Worm (Caenorhabditis elegans) whole organism, mixed stage, embryonic: ENCODE results near the gene vem-1.

ENCODE experiments used
- M03D4.4 ChIP-seq: sonication (generic microtip); optimal IDR thresholded peaks from 2 replicates; lab custom pipeline; 2017; ENCODE audit warnings: mild to moderate bottlenecking, missing genetic modification characterization, missing compliant biosample characterization
- bed-3 ChIP-seq: fragments of 200-800 bp; sonication (Bioruptor generic); optimal IDR thresholded peaks from 3 replicates; lab custom pipeline; 2018; ENCODE audit warnings: mild to moderate bottlenecking, missing genetic modification characterization, moderate library complexity, missing compliant biosample characterization
- blmp-1 ChIP-seq: fragments of 150-350 bp; optimal IDR thresholded peaks from 2 replicates; lab custom pipeline; 2014; ENCODE audit warnings: missing biosample characterization, missing genetic modification characterization
- ceh-39 ChIP-seq: fragments of 150-350 bp; optimal IDR thresholded peaks from 2 replicates; lab custom pipeline; 2014; ENCODE audit warnings: missing biosample characterization, missing genetic modification characterization
- ces-1 ChIP-seq: fragments of 150-350 bp; optimal IDR thresholded peaks from 2 replicates; lab custom pipeline; 2014; ENCODE audit warnings: missing biosample characterization, missing genetic modification reagents, missing genetic modification characterization
- drap-1 ChIP-seq: fragments of 200-800 bp; sonication (Bioruptor generic); optimal IDR thresholded peaks from 3 replicates; lab custom pipeline; 2018; ENCODE audit warnings: mild to moderate bottlenecking, missing genetic modification characterization, missing compliant biosample characterization
- elt-1 ChIP-seq: sonication (generic microtip); optimal IDR thresholded peaks from 2 replicates; lab custom pipeline; 2017; ENCODE audit warnings: missing genetic modification characterization, mild to moderate bottlenecking, missing compliant biosample characterization, antibody characterized with exemption, moderate library complexity, borderline replicate concordance; ENCODE audit not compliant: insufficient read depth
- elt-3 ChIP-seq: fragments of 150-350 bp; optimal IDR thresholded peaks from 2 replicates; lab custom pipeline; 2014; ENCODE audit warnings: missing biosample characterization, missing genetic modification characterization
- flh-1 ChIP-seq: fragments of 200-800 bp; sonication (Bioruptor generic); optimal IDR thresholded peaks from 2 replicates; lab custom pipeline; 2018; ENCODE audit warnings: mild to moderate bottlenecking, missing genetic modification characterization, moderate library complexity, missing compliant biosample characterization
- ham-2 ChIP-seq: fragments of 200-800 bp; sonication (Bioruptor generic); optimal IDR thresholded peaks from 2 replicates; lab custom pipeline; 2018; ENCODE audit warnings: mild to moderate bottlenecking, missing genetic modification characterization, missing compliant biosample characterization
- hlh-1 ChIP-seq: fragments of 150-350 bp; optimal IDR thresholded peaks from 2 replicates; lab custom pipeline; 2014; ENCODE audit warnings: missing biosample characterization, missing genetic modification reagents, missing genetic modification characterization
- lin-13 ChIP-seq: fragments of 150-350 bp; optimal IDR thresholded peaks from 2 replicates; lab custom pipeline; 2014; ENCODE audit warnings: missing biosample characterization, missing genetic modification characterization
- lin-32 ChIP-seq: fragments of 200-800 bp; sonication (Bioruptor generic); optimal IDR thresholded peaks from 2 replicates; lab custom pipeline; 2018; ENCODE audit warnings: mild to moderate bottlenecking, missing genetic modification characterization, missing compliant biosample characterization
- lsy-2 ChIP-seq: fragments of 150-350 bp; optimal IDR thresholded peaks from 2 replicates; lab custom pipeline; 2014; ENCODE audit warnings: missing biosample characterization, missing genetic modification characterization
- mab-5 ChIP-seq: fragments of 150-350 bp; optimal IDR thresholded peaks from 2 replicates; lab custom pipeline; 2014; ENCODE audit warnings: missing biosample characterization, missing genetic modification characterization
- mls-2 ChIP-seq: sonication (generic microtip); optimal IDR thresholded peaks from 2 replicates; lab custom pipeline; 2016; ENCODE audit warnings: mild to moderate bottlenecking, missing genetic modification characterization, moderate library complexity, missing compliant biosample characterization
- nhr-12 ChIP-seq: fragments of 150-350 bp; optimal IDR thresholded peaks from 2 replicates; lab custom pipeline; 2014; ENCODE audit warnings: missing biosample characterization, missing genetic modification characterization
- nhr-2 ChIP-seq: fragments of 150-350 bp; optimal IDR thresholded peaks from 2 replicates; lab custom pipeline; 2014; ENCODE audit warnings: missing biosample characterization, missing genetic modification characterization
- nhr-28 ChIP-seq: fragments of 150-350 bp; optimal IDR thresholded peaks from 2 replicates; lab custom pipeline; 2014; ENCODE audit warnings: missing biosample characterization, missing genetic modification characterization
- nhr-76 ChIP-seq: sonication (generic microtip); optimal IDR thresholded peaks from 2 replicates; lab custom pipeline; 2017; ENCODE audit warnings: missing biosample characterization, missing genetic modification characterization
- pha-4 ChIP-seq: fragments of 150-350 bp; optimal IDR thresholded peaks from 2 replicates; lab custom pipeline; 2018; ENCODE audit warnings: missing biosample characterization, missing genetic modification reagents, missing genetic modification characterization
- sem-2 ChIP-seq: fragments of 200-800 bp; sonication (Bioruptor generic); optimal IDR thresholded peaks from 2 replicates; lab custom pipeline; 2018; ENCODE audit warnings: mild to moderate bottlenecking, missing genetic modification characterization, missing compliant biosample characterization
- snpc-4 ChIP-seq: fragments of 150-350 bp; optimal IDR thresholded peaks from 2 replicates; lab custom pipeline; 2014; ENCODE audit warnings: missing biosample characterization, missing genetic modification characterization
- sptf-1 ChIP-seq: sonication (generic microtip); optimal IDR thresholded peaks from 2 replicates; lab custom pipeline; 2017; ENCODE audit warnings: mild to moderate bottlenecking, missing genetic modification characterization, moderate library complexity, missing compliant biosample characterization
- tbx-8 ChIP-seq: fragments of 200-800 bp; sonication (Bioruptor generic); optimal IDR thresholded peaks from 2 replicates; lab custom pipeline; 2018; ENCODE audit warnings: mild to moderate bottlenecking, missing genetic modification characterization, moderate library complexity, missing compliant biosample characterization
- unc-120 ChIP-seq: sonication (generic microtip); optimal IDR thresholded peaks from 2 replicates; lab custom pipeline; 2017; ENCODE audit warnings: missing genetic modification characterization, missing compliant biosample characterization; ENCODE audit not compliant: poor library complexity, severe bottlenecking
- unc-39 ChIP-seq: fragments of 150-350 bp; optimal IDR thresholded peaks from 2 replicates; lab custom pipeline; 2014; ENCODE audit warnings: missing biosample characterization, missing genetic modification characterization
- unc-62 ChIP-seq: fragments of 150-350 bp; optimal IDR thresholded peaks from 2 replicates; lab custom pipeline; 2014; ENCODE audit warnings: missing biosample characterization, missing genetic modification reagents, missing genetic modification characterization
- zip-8 ChIP-seq: fragments of 150-350 bp; optimal IDR thresholded peaks from 2 replicates; lab custom pipeline; 2014; ENCODE audit warnings: missing biosample characterization, missing genetic modification characterization

Gene vem-1

ce11 chrX:8060823-8061222 lies 27.6 kb downstream of the vem-1 start, which contains the start of gene C18A11.3:
Gene C18A11.3, plus strand, starts transcription at chrX:8061123.
- TF ChIP-seq nhr-12 (tag; lab: Kevin White, UChicago) (no peak), blmp-1 (no peak), nhr-28 (tag; lab: Kevin White, UChicago) (no peak), ceh-39 (no peak), ces-1 (GFP tag; lab: Kevin White, UChicago) (no peak), zip-8 (tag; lab: Kevin White, UChicago) (no peak), unc-120 (tag; lab: Kevin White, UChicago) (no peak), mls-2 (tag; lab: Kevin White, UChicago) (no peak), lsy-2 (no peak), M03D4.4 (tag; lab: Kevin White, UChicago) (no peak), pha-4 (tag; lab: Kevin White, UChicago) (no peak), nhr-76 (tag; lab: Kevin White, UChicago) (no peak), bed-3 (no peak), sptf-1 (tag; lab: Kevin White, UChicago) (no peak), elt-3 (no peak), tbx-8 (no peak), unc-39 (tag; lab: Kevin White, UChicago) (no peak), lin-13 (tag; lab: Kevin White, UChicago) (no peak), sem-2 (GFP tag; lab: Kevin White, UChicago) (no peak), elt-1 (tag; lab: Kevin White, UChicago) (no peak)

DNA sequence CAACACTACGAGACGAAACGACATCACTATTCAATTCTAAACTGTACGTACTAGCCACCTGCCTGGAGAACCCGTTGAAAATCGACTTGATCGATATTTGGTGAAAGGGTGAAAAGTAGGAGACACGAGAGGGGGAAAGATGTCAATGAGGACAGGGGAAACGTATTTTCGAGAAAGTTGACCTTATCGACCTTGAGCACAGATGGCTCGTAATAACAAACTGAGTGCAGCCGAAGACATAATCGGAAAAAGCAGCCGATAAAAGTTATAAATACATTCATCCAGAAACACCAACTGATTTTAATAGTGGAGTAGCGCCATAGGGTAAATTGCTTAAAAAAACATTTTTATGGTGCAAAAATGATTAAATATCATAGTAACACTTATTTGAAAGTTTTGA lies 28.4 kb downstream of the vem-1 start:
- no peak for TF ChIP-seq sem-2 (GFP tag; lab: Kevin White, UChicago)
- peak; percentile 17 for TF ChIP-seq nhr-2 (tag; lab: Kevin White, UChicago)
- TF ChIP-seq lin-13 (tag; lab: Kevin White, UChicago), result no peak
- no peak for TF ChIP-seq sptf-1 (tag; lab: Kevin White, UChicago)
- TF ChIP-seq drap-1 (GFP tag; lab: Kevin White, UChicago), result no peak
- TF ChIP-seq nhr-76 (tag; lab: Kevin White, UChicago), result no peak
- no peak for TF ChIP-seq ceh-39
- no peak for TF ChIP-seq unc-62 (GFP tag; lab: Kevin White, UChicago)
- no peak for TF ChIP-seq lsy-2
- TF ChIP-seq elt-1 (tag; lab: Kevin White, UChicago), result no peak
- TF ChIP-seq flh-1, result no peak
- no peak for TF ChIP-seq lin-32 (GFP tag; lab: Kevin White, UChicago)
- TF ChIP-seq ham-2 (GFP tag; lab: Kevin White, UChicago), result peak; percentile 1
- TF ChIP-seq blmp-1, result no peak
- TF ChIP-seq snpc-4 (tag; lab: Kevin White, UChicago), result no peak

DNA sequence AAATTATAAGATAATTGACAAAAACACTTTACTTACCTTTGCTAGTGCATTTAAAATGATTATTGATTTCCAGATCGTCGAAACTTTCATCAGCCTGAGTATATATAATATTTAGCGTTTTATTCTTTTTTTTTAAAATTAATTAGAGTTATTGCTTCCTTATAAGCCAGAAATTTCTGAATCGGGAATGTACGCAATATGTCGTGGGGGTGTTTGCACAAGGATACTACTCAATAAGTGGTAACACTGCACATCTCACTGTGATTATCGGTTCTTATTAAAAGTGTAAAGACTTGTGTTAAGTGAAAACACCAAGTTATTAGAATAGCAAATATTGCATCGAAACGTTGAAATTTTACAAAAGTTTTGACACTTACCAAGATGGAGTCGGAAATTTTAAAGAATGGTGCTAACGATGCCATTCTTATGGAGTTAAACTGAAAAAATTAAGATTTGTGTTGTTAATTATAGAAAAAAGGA lies 30.5 kb downstream of the vem-1 start, which contains the start of gene dim-1:
Gene dim-1 (minus strand): TSS at position 430 of the 480 bp plus-strand sequence.
- no peak for TF ChIP-seq zip-8 (tag; lab: Kevin White, UChicago)
- TF ChIP-seq nhr-28 (tag; lab: Kevin White, UChicago), result no peak
- TF ChIP-seq lin-13 (tag; lab: Kevin White, UChicago), result no peak
- peak; percentile 52 for TF ChIP-seq ces-1 (GFP tag; lab: Kevin White, UChicago)
- no peak for TF ChIP-seq lsy-2
- no peak for TF ChIP-seq unc-62 (GFP tag; lab: Kevin White, UChicago)
- peak; percentile 72 for TF ChIP-seq unc-120 (tag; lab: Kevin White, UChicago)
- TF ChIP-seq, all 35 proteins: peak for 2

DNA sequence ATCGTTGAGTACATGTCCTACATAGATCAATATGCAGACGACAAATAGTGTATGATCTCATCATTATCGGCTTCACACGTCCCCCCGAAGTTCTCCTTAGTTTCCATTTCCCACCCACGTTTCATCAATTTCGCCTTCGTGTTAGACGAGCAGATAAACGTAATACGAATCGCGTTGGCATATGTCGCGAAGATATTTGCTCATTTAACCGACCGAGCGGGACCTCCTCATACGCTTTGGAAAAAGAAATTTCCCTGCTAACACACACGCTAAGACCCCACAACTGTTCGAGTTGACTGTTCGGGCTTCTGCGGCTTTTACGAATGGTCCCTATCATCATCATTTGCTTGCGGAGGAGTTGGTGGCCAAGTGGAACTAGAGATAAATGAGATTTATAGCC lies 33.9 kb downstream of the vem-1 start:
- no peak for TF ChIP-seq ceh-39
- peak; percentile 87 for TF ChIP-seq unc-120 (tag; lab: Kevin White, UChicago)
- TF ChIP-seq mab-5 (tag; lab: Kevin White, UChicago), result no peak
- peak; percentile 88 for TF ChIP-seq hlh-1 (tag; lab: Kevin White, UChicago)
- no peak for TF ChIP-seq nhr-76 (tag; lab: Kevin White, UChicago)
- TF ChIP-seq ham-2 (GFP tag; lab: Kevin White, UChicago), result no peak
- TF ChIP-seq unc-62 (GFP tag; lab: Kevin White, UChicago), result peak; percentile 71

- TF ChIP-seq hlh-1 (tag; lab: Kevin White, UChicago) (peak; percentile 80), unc-120 (tag; lab: Kevin White, UChicago) (peak; percentile 87), unc-62 (GFP tag; lab: Kevin White, UChicago) (peak; percentile 96), mab-5 (tag; lab: Kevin White, UChicago) (peak; percentile 26), blmp-1 (no peak), sptf-1 (tag; lab: Kevin White, UChicago) (peak; percentile 15)
Observed at ce11 chrX:8053008-8053441, 35.3 kb downstream of the vem-1 start.
